Worm (Caenorhabditis elegans) whole organism, L4/young adult: ENCODE results near the gene ceh-51.

Experiments used
- W03F9.2 ChIP-seq: fragments of 150-350 bp; optimal IDR thresholded peaks from 2 replicates; lab custom pipeline; 2014; ENCODE audit warnings: missing biosample characterization, missing genetic modification characterization
- dao-5 ChIP-seq: sonication (generic microtip); optimal IDR thresholded peaks from 2 replicates; lab custom pipeline; 2016; ENCODE audit warnings: missing genotype, missing genetic modification characterization, moderate library complexity, missing compliant biosample characterization
- him-1 ChIP-seq: sonication (generic microtip); optimal IDR thresholded peaks from 2 replicates; lab custom pipeline; 2016; ENCODE audit warnings: missing genotype, missing genetic modification reagents, missing genetic modification characterization, missing compliant biosample characterization

ce11 chrV:18913120-18913519 is 39.2 kb downstream of the ceh-51 start:
- TF ChIP-seq dao-5 (tag; lab: Kevin White, UChicago) (no peak), him-1 (tag; lab: Kevin White, UChicago) (no peak), W03F9.2 (tag; lab: Kevin White, UChicago) (no peak)
